Fruit fly (Drosophila melanogaster) whole organism, wandering third instar larva: ENCODE results near the gene SuUR.

Experiments used
- Abd-B ChIP-seq: fragments of >200 bp; optimal IDR thresholded peaks from 2 replicates; lab custom pipeline; 2017; ENCODE audit warnings: missing biosample characterization, missing genetic modification characterization
- CG32264 ChIP-seq: fragments of 200-800 bp; sonication (Bioruptor generic); optimal IDR thresholded peaks from 2 replicates; lab custom pipeline; 2016; ENCODE audit warnings: missing biosample characterization, missing genetic modification characterization
- CG9705 ChIP-seq: fragments of 200-800 bp; sonication (Bioruptor generic); optimal IDR thresholded peaks from 2 replicates; lab custom pipeline; 2018; ENCODE audit warnings: missing biosample characterization, mild to moderate bottlenecking, missing genetic modification characterization
- Dfd ChIP-seq: fragments of >200 bp; optimal IDR thresholded peaks from 2 replicates; lab custom pipeline; 2017; ENCODE audit warnings: missing biosample characterization, missing genetic modification characterization
- Dif ChIP-seq: fragments of 200-275, 200-300 bp; sonication (Bioruptor generic); optimal IDR thresholded peaks from 2 replicates; lab custom pipeline; 2018; ENCODE audit warnings: missing biosample characterization, missing genetic modification characterization; ENCODE audit not compliant: partially characterized antibody
- HLH106 ChIP-seq: fragments of 200-800 bp; optimal IDR thresholded peaks from 3 replicates; lab custom pipeline; 2019; ENCODE audit warnings: missing biosample characterization, mild to moderate bottlenecking, missing genetic modification characterization, moderate library complexity
- Hnf4 ChIP-seq: fragments of 200-800 bp; sonication (Bioruptor generic); optimal IDR thresholded peaks from 2 replicates; lab custom pipeline; 2016; ENCODE audit warnings: missing biosample characterization, mild to moderate bottlenecking, missing genetic modification characterization
- Hr78 ChIP-seq: fragments of >200 bp; optimal IDR thresholded peaks from 2 replicates; lab custom pipeline; 2017; ENCODE audit warnings: missing biosample characterization, missing genetic modification characterization
- Hr83 ChIP-seq: fragments of 200-300 bp; sonication (Bioruptor generic); optimal IDR thresholded peaks from 2 replicates; lab custom pipeline; 2016; ENCODE audit warnings: missing biosample characterization, mild to moderate bottlenecking, missing genetic modification characterization, moderate library complexity; ENCODE audit not compliant: poor library complexity, severe bottlenecking
- Jra ChIP-seq: sonication (Bioruptor generic); optimal IDR thresholded peaks from 2 replicates; lab custom pipeline; 2016; ENCODE audit warnings: missing biosample characterization, missing genetic modification characterization
- Mio ChIP-seq: sonication (Bioruptor generic); optimal IDR thresholded peaks from 2 replicates; lab custom pipeline; 2016; ENCODE audit warnings: missing biosample characterization, missing genetic modification characterization
- Myc ChIP-seq: fragments of >200 bp; optimal IDR thresholded peaks from 2 replicates; lab custom pipeline; 2017
- N ChIP-seq: fragments of >200 bp; optimal IDR thresholded peaks from 2 replicates; lab custom pipeline; 2018; ENCODE audit warnings: missing biosample characterization, missing external identifiers, missing genetic modification characterization
- OdsH ChIP-seq: fragments of 200-800 bp; sonication (Bioruptor generic); optimal IDR thresholded peaks from 2 replicates; lab custom pipeline; 2016; ENCODE audit warnings: missing biosample characterization, mild to moderate bottlenecking, missing genetic modification characterization
- Rel ChIP-seq, 2 experiments: fragments of 200-800 bp; sonication (Bioruptor generic) in 1 of 2; optimal IDR thresholded peaks; 2 replicates in 1 of 2; 3 replicates in 1 of 2; lab custom pipeline; 2016 to 2019; ENCODE audit warnings: mild to moderate bottlenecking in 2 of 2, missing biosample characterization in 2 of 2, missing genetic modification characterization in 2 of 2, moderate library complexity in 1 of 2
- Sp1 ChIP-seq: fragments of 200-800 bp; sonication (Bioruptor generic); optimal IDR thresholded peaks from 3 replicates; lab custom pipeline; 2019; ENCODE audit warnings: missing biosample characterization, mild to moderate bottlenecking, missing genetic modification characterization, moderate library complexity
- Vsx2 ChIP-seq: fragments of 200-300, 225-300 bp; sonication (Bioruptor generic); optimal IDR thresholded peaks from 2 replicates; lab custom pipeline; 2018; ENCODE audit warnings: missing biosample characterization, missing genetic modification characterization; ENCODE audit not compliant: partially characterized antibody
- br ChIP-seq: fragments of 200-800 bp; sonication (Bioruptor generic); optimal IDR thresholded peaks from 2 replicates; lab custom pipeline; 2016; ENCODE audit warnings: missing biosample characterization, missing genetic modification characterization
- brk ChIP-seq: fragments of 200-800 bp; sonication (Bioruptor generic); optimal IDR thresholded peaks from 2 replicates; lab custom pipeline; 2016; ENCODE audit warnings: missing biosample characterization, mild to moderate bottlenecking, missing genetic modification characterization
- dl ChIP-seq, 2 experiments: fragments of 175-275, 200-275 bp in 1 of 2; fragments of 200-275 bp in 1 of 2; sonication (Bioruptor generic); optimal IDR thresholded peaks; lab custom pipeline; 2018; ENCODE audit warnings: mild to moderate bottlenecking in 2 of 2, missing biosample characterization in 2 of 2, missing genetic modification characterization in 2 of 2, moderate library complexity in 2 of 2; ENCODE audit not compliant: partially characterized antibody in 2 of 2, insufficient read depth in 1 of 2
- dsf ChIP-seq: sonication (Bioruptor generic); optimal IDR thresholded peaks from 2 replicates; lab custom pipeline; 2016; ENCODE audit warnings: missing biosample characterization, missing genetic modification characterization, borderline replicate concordance
- ey ChIP-seq: fragments of 200-800 bp; sonication (Bioruptor generic); optimal IDR thresholded peaks from 2 replicates; lab custom pipeline; 2016; ENCODE audit warnings: missing biosample characterization, missing genetic modification characterization
- foxo ChIP-seq, 2 experiments: fragments of 200-800 bp; sonication (Bioruptor generic); optimal IDR thresholded peaks; 2 replicates in 1 of 2; 3 replicates in 1 of 2; lab custom pipeline; 2016 to 2017; ENCODE audit warnings: missing biosample characterization in 2 of 2, missing genetic modification characterization in 2 of 2
- fru ChIP-seq: fragments of 200-800 bp; sonication (Bioruptor generic); optimal IDR thresholded peaks from 3 replicates; lab custom pipeline; 2016; ENCODE audit warnings: missing biosample characterization, mild to moderate bottlenecking, missing genetic modification characterization
- h ChIP-seq: fragments of 200-800 bp; sonication (Bioruptor generic); optimal IDR thresholded peaks from 3 replicates; lab custom pipeline; 2016; ENCODE audit warnings: missing biosample characterization, mild to moderate bottlenecking, missing genetic modification characterization
- jim ChIP-seq: fragments of 175-275, 200-325 bp; sonication (Bioruptor generic); optimal IDR thresholded peaks from 2 replicates; lab custom pipeline; 2016; ENCODE audit warnings: missing biosample characterization, mild to moderate bottlenecking, missing genetic modification characterization
- lola ChIP-seq: fragments of >200 bp; optimal IDR thresholded peaks from 2 replicates; lab custom pipeline; 2017; ENCODE audit warnings: missing biosample characterization, missing genetic modification characterization
- pan ChIP-seq: fragments of >200 bp; optimal IDR thresholded peaks from 2 replicates; lab custom pipeline; 2017
- psq ChIP-seq: fragments of 200-800 bp; sonication (Bioruptor generic); optimal IDR thresholded peaks from 3 replicates; lab custom pipeline; 2017; ENCODE audit warnings: missing biosample characterization, mild to moderate bottlenecking, missing genetic modification characterization, moderate library complexity
- rgr ChIP-seq: fragments of 200-800 bp; sonication (Bioruptor generic); optimal IDR thresholded peaks from 3 replicates; lab custom pipeline; 2016; ENCODE audit warnings: missing biosample characterization, mild to moderate bottlenecking, missing genetic modification characterization
- sage ChIP-seq: fragments of 200-800 bp; sonication (Bioruptor generic); optimal IDR thresholded peaks from 2 replicates; lab custom pipeline; 2016; ENCODE audit warnings: missing biosample characterization, mild to moderate bottlenecking, missing genetic modification characterization
- sv ChIP-seq: fragments of 200-800 bp; sonication (Bioruptor generic); optimal IDR thresholded peaks from 3 replicates; lab custom pipeline; 2016; ENCODE audit warnings: missing biosample characterization, missing genetic modification characterization
- tai ChIP-seq: sonication (Bioruptor generic); optimal IDR thresholded peaks from 2 replicates; lab custom pipeline; 2016; ENCODE audit warnings: missing biosample characterization, missing genetic modification characterization
- usp ChIP-seq: fragments of >200 bp; optimal IDR thresholded peaks from 2 replicates; lab custom pipeline; 2017; ENCODE audit warnings: missing biosample characterization, missing genetic modification characterization
- woc ChIP-seq: sonication (Bioruptor generic); optimal IDR thresholded peaks from 2 replicates; lab custom pipeline; 2016; ENCODE audit warnings: missing biosample characterization, mild to moderate bottlenecking, missing genetic modification characterization

Gene SuUR

DNA sequence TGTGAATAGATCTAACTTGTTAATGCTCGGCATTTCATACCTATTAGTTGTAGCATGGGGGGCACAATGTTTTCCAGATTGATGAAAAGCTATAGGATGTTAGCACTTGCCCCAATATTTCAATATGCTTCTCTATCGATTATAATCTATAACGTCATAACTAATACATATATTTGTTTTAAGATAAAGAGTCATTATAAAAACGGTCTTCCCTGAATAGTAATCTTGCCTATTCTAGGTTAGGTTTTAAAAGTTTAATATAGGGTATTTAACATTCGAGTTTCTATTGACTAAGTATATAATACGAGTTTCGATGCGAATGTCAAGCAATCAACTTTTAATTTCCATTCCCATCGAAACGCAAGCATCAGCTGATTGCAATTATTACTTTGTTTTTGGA lies 3.6 kb upstream of the SuUR start, which contains the start of the genes CG6321 and Blos2 (continued):
- TF ChIP-seq Hr83 (no peak), rgr (GFP tag; lab: Kevin White, UChicago) (peak; percentile 78), Jra (peak; percentile 37), Vsx2 (no peak), br (GFP tag; lab: Kevin White, UChicago) (peak; percentile 63), fru (GFP tag; lab: Kevin White, UChicago) (peak; percentile 77), pan (lab: Kevin White, UChicago) (no peak), dsf (GFP tag; lab: Kevin White, UChicago) (no peak)

- TF ChIP-seq rgr (GFP tag; lab: Kevin White, UChicago) (no peak), Vsx2 (no peak), Dif (GFP tag; lab: Kevin White, UChicago) (no peak), Mio (GFP tag; lab: Kevin White, UChicago) (no peak), sv (GFP tag; lab: Kevin White, UChicago) (no peak), h (no peak), OdsH (GFP tag; lab: Kevin White, UChicago) (no peak), Sp1 (GFP tag; lab: Kevin White, UChicago) (no peak), ey (GFP tag; lab: Kevin White, UChicago) (no peak), lola (GFP tag; lab: Kevin White, UChicago) (no peak), brk (GFP tag; lab: Kevin White, UChicago) (no peak), pan (lab: Kevin White, UChicago) (no peak)
Measured at dm6 chr3L:11062441-11062840, 2.4 kb upstream of the SuUR start, which contains the start of gene CG32069. Gene CG32069 (minus strand): TSS chr3L:11062614.

DNA sequence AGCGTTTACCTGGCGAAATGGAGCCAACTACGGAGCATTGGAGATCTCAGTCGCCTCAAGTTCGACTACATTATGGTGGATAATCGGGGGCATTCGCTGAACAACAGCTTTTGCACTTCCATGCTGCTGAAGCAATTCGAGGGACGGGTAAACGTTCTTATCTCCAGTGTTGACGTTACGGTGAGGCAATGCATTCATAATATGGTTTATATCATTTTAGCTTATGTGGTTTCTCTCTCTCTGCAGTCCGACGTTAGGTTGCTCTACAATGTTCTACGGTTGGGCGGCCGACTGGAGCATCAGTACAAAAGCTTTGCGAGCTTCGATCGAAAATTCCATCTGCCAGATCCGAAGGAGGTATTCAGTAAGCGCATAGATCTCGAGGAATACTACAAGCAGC lies 1.1 kb downstream of the SuUR start:
- TF ChIP-seq sv (GFP tag; lab: Kevin White, UChicago) (no peak), Rel (GFP tag; optimal IDR thresholded peaks at IDR 0.05; lab: Kevin White, UChicago) (no peak), Rel (tag; optimal IDR thresholded peaks at IDR 0.05; lab: Kevin White, UChicago) (peak; percentile 34)
- TF ChIP-seq, all 38 proteins: peak for 1

- no peak for TF ChIP-seq N
- no peak for TF ChIP-seq Hnf4 (GFP tag; lab: Kevin White, UChicago)
- TF ChIP-seq Dif (GFP tag; lab: Kevin White, UChicago) = no peak
- TF ChIP-seq jim = no peak
- no peak for TF ChIP-seq sv (GFP tag; lab: Kevin White, UChicago)
- TF ChIP-seq sage (GFP tag; lab: Kevin White, UChicago) = no peak
Measured at dm6 chr3L:11069764-11070163, 5.0 kb downstream of the SuUR start, which contains the start of gene CG6310. Gene CG6310 (minus strand): TSS chr3L:11069864.

DNA sequence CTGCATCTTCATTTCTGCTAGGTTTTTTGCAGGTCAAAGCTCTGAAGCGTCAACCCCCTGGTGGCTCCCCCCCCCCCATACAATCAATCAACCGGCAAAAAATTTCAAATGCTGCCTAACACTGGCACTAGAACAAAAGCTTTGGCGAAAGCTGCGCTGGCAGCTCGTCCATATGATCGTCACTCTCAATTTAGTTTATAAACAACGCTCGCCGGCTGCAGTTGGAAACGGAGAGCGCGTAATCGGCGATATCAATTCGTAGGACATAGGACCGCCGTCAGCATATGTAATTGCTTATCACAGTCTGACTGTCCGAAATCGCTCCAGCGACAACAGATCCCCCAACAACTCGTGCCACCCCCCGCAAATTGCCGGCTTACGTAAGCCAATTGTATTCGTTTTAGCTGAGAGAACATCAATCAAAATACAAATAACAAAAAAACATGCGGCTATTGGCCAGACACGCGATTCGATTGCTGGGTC lies 5.6 kb downstream of the SuUR start, which contains the start of gene Mocs1:
Mocs1 (plus strand) TSS at position 155 of the 483 bp plus-strand sequence.
- TF ChIP-seq ey (GFP tag; lab: Kevin White, UChicago) (no peak), br (GFP tag; lab: Kevin White, UChicago) (no peak), Jra (no peak), Vsx2 (no peak), fru (GFP tag; lab: Kevin White, UChicago) (no peak), Rel (GFP tag; optimal IDR thresholded peaks at IDR 0.05; lab: Kevin White, UChicago) (no peak), Rel (tag; optimal IDR thresholded peaks at IDR 0.05; lab: Kevin White, UChicago) (peak; percentile 24), rgr (GFP tag; lab: Kevin White, UChicago) (peak; percentile 56), Hnf4 (GFP tag; lab: Kevin White, UChicago) (peak; percentile 49), sage (GFP tag; lab: Kevin White, UChicago) (no peak), dl (GFP tag; optimal IDR thresholded peaks at IDR 0.05; lab: Kevin White, UChicago; ENCODE audit: insufficient read depth in 1 of 2, partially characterized antibody in 2 of 2) (no peak), Dif (GFP tag; lab: Kevin White, UChicago) (peak; percentile 47), psq (no peak), Myc (lab: Kevin White, UChicago) (no peak), usp (GFP tag; lab: Kevin White, UChicago) (no peak), CG32264 (GFP tag; lab: Kevin White, UChicago) (no peak), brk (GFP tag; lab: Kevin White, UChicago) (no peak), N (no peak), foxo (GFP tag; optimal IDR thresholded peaks at IDR 0.05; lab: Kevin White, UChicago) (peak in 1 of 2 experiments; percentile 43), Dfd (GFP tag; lab: Kevin White, UChicago) (no peak), OdsH (GFP tag; lab: Kevin White, UChicago) (peak; percentile 14), Hr83 (peak; percentile 77), Abd-B (GFP tag; lab: Kevin White, UChicago) (no peak), tai (GFP tag; lab: Kevin White, UChicago) (no peak), CG9705 (GFP tag; lab: Kevin White, UChicago) (no peak), dsf (GFP tag; lab: Kevin White, UChicago) (no peak), h (no peak), pan (lab: Kevin White, UChicago) (no peak), woc (GFP tag; lab: Kevin White, UChicago) (no peak), jim (peak; percentile 11), HLH106 (tag; lab: Kevin White, UChicago) (no peak), Hr78 (GFP tag; lab: Kevin White, UChicago) (no peak), Sp1 (GFP tag; lab: Kevin White, UChicago) (peak; percentile 31)
